Worm (Caenorhabditis elegans) whole organism, young adult: ENCODE results near the gene clec-156.

Experiments used
- Y67H2A.10 ChIP-seq: fragments of 200-800 bp; sonication (Bioruptor generic); conservative IDR thresholded peaks from 2 replicates; pipeline ENCODE4 v1.3.6; 2022; ENCODE audit warnings: missing genetic modification reagents, missing genetic modification characterization, missing compliant biosample characterization
- bed-2 ChIP-seq: fragments of 200-800 bp; sonication (Bioruptor generic); IDR thresholded peaks from 2 replicates; pipeline ENCODE4 v1.3.6; 2022; ENCODE audit warnings: missing genetic modification reagents, missing genetic modification characterization, missing compliant biosample characterization
- pbrm-1 ChIP-seq: fragments of 200-800 bp; sonication (Bioruptor generic); IDR thresholded peaks from 2 replicates; pipeline ENCODE4 v1.3.6; 2022; ENCODE audit warnings: missing genetic modification reagents, missing genetic modification characterization, missing compliant biosample characterization

ce11 chrIII:4842173-4842572 lies at the start of gene clec-156:
- TF ChIP-seq bed-2 (no peak), Y67H2A.10 (no peak), pbrm-1 (no peak)
